Fruit fly (Drosophila melanogaster): Measurements from ENCODE around the gene Sec61gamma.

- TF ChIP-seq insv (optimal IDR thresholded peaks at IDR 0.05) = no peak
- no peak for TF ChIP-seq h (optimal IDR thresholded peaks at IDR 0.05)
- TF ChIP-seq ttk (optimal IDR thresholded peaks at IDR 0.05) = no peak
Measured at dm6 chrX:19667444-19668104, 24.4 kb downstream of the Sec61gamma start.
